Fruit fly (Drosophila melanogaster) Kc167 (cell line): Measurements from ENCODE around the gene Hph.

Experiments used
- h ChIP-seq: fragments of >200 bp; optimal IDR thresholded peaks from 3 replicates; lab custom pipeline; 2018; ENCODE audit warnings: missing external identifiers
- ttk ChIP-seq: sonication (Bioruptor generic); optimal IDR thresholded peaks from 2 replicates; lab custom pipeline; 2017; ENCODE audit warnings: missing external identifiers

- TF ChIP-seq ttk (lab: Kevin White, UChicago): no peak
- no peak for TF ChIP-seq h (lab: Kevin White, UChicago)
These were observed 60.9 kb downstream of the Hph start for dm6 chr3R:5317654-5318129.
